Worm (Caenorhabditis elegans): Measurements from ENCODE around the gene tbx-36.

DNA sequence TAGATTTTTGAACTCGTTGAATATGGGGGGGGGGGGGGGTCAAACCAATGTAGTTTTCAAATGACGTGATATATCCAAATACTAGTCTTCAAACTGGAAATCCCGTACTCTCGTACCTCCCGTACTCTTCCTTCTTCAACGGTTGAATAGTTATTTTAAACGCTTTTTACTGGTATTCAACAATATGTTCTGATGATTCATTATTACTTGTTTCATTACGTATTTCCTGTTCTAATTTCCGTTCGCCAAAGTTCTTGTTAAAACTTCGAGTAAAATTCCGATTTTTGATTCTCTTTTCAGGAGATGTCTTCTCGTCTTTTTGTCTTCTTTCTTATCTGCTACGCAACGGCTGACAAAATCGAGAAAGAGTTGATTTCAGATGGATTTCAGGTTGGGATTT lies 19.8 kb upstream of the tbx-36 start, which contains the start of gene nhx-9:
- TF ChIP-seq tbx-2 (tag; optimal IDR thresholded peaks at IDR 0.05) (no peak), zag-1 (tag; optimal IDR thresholded peaks at IDR 0.05) (no peak), eor-1 (tag; optimal IDR thresholded peaks at IDR 0.05) (no peak), elt-1 (tag; optimal IDR thresholded peaks at IDR 0.05) (no peak), lin-15B (tag; optimal IDR thresholded peaks at IDR 0.05) (no peak), ztf-4 (tag; optimal IDR thresholded peaks at IDR 0.05) (no peak), nhr-76 (tag; optimal IDR thresholded peaks at IDR 0.05) (no peak), ceh-28 (tag; optimal IDR thresholded peaks at IDR 0.05) (no peak), mml-1 (tag; optimal IDR thresholded peaks at IDR 0.05) (no peak)

Measured in whole organism, L3 larva.